Worm (Caenorhabditis elegans): ENCODE measurements around the gene T25B9.12.

The T25B9.12 gene

ce11 chrIV:10799354-10799753, 34.2 kb downstream of the T25B9.12 start, which contains the start of gene zipt-2.1:
TSS of gene zipt-2.1 (plus strand) at chrIV:10799654.
- TF ChIP-seq sea-2 (GFP tag; optimal IDR thresholded peaks at IDR 0.05) (no peak), ceh-28 (tag; optimal IDR thresholded peaks at IDR 0.05) (no peak), eor-1 (tag; optimal IDR thresholded peaks at IDR 0.05) (no peak), elt-2 (tag; optimal IDR thresholded peaks at IDR 0.05) (no peak), lin-15B (tag; optimal IDR thresholded peaks at IDR 0.05) (no peak)

ce11 chrIV:10803973-10804372, 38.8 kb downstream of the T25B9.12 start:
- TF ChIP-seq lin-15B (tag; optimal IDR thresholded peaks at IDR 0.05) (no peak), hmg-11 (tag; optimal IDR thresholded peaks at IDR 0.05) (no peak), pha-4 (tag; optimal IDR thresholded peaks at IDR 0.05) (no peak), R02D3.7 (tag; optimal IDR thresholded peaks at IDR 0.05) (no peak), nhr-25 (tag; optimal IDR thresholded peaks at IDR 0.05) (no peak), tbx-2 (tag; optimal IDR thresholded peaks at IDR 0.05) (no peak), nhr-237 (tag; optimal IDR thresholded peaks at IDR 0.05) (no peak), nhr-67 (tag; optimal IDR thresholded peaks at IDR 0.05) (no peak), egl-27 (tag; optimal IDR thresholded peaks at IDR 0.05) (no peak), fos-1 (tag; optimal IDR thresholded peaks at IDR 0.05) (no peak), unc-39 (tag; optimal IDR thresholded peaks at IDR 0.05) (no peak), sea-2 (GFP tag; optimal IDR thresholded peaks at IDR 0.05) (no peak), skn-1 (tag; optimal IDR thresholded peaks at IDR 0.05) (no peak)

ce11 chrIV:10810820-10811219, 45.7 kb downstream of the T25B9.12 start:
- TF ChIP-seq pha-4 (tag; optimal IDR thresholded peaks at IDR 0.05), result peak; percentile 15
- peak; percentile 78 for TF ChIP-seq elt-2 (tag; optimal IDR thresholded peaks at IDR 0.05)
- TF ChIP-seq ceh-82 (tag; optimal IDR thresholded peaks at IDR 0.05), result no peak
- peak; percentile 7 for TF ChIP-seq skn-1 (tag; optimal IDR thresholded peaks at IDR 0.05)
- peak; percentile 95 for TF ChIP-seq pqm-1 (tag; optimal IDR thresholded peaks at IDR 0.05)

ce11 chrIV:10811388-10811787, 46.2 kb downstream of the T25B9.12 start:
- TF ChIP-seq elt-1 (tag; optimal IDR thresholded peaks at IDR 0.05) (no peak), pha-4 (tag; optimal IDR thresholded peaks at IDR 0.05) (peak; percentile 5), nhr-11 (tag; optimal IDR thresholded peaks at IDR 0.05) (no peak)

- TF ChIP-seq lin-15B (tag; optimal IDR thresholded peaks at IDR 0.05), result no peak
- TF ChIP-seq egl-5 (tag; optimal IDR thresholded peaks at IDR 0.05), result peak; percentile 59
- no peak for TF ChIP-seq nhr-237 (tag; optimal IDR thresholded peaks at IDR 0.05)
These were observed 46.9 kb downstream of the T25B9.12 start, which contains the start of gene miz-1 for ce11 chrIV:10812099-10812498. TSS of gene miz-1 (plus strand) at chrIV:10812399.

All from whole organism, L3 larva.